Fruit fly (Drosophila melanogaster): ENCODE measurements around the gene CG17298.

Gene CG17298

dm6 chr3R:21289071-21289613 is 6.1 kb downstream of the CG17298 start (continued):
- TF ChIP-seq wek (GFP tag; optimal IDR thresholded peaks at IDR 0.05): no peak
- TF ChIP-seq CG17829 (tag; optimal IDR thresholded peaks at IDR 0.05): no peak
- no peak for TF ChIP-seq HmgD (GFP tag; optimal IDR thresholded peaks at IDR 0.05)
- no peak for TF ChIP-seq CG8944 (GFP tag; optimal IDR thresholded peaks at IDR 0.05)
- no peak for TF ChIP-seq pfk (GFP tag; optimal IDR thresholded peaks at IDR 0.05)
- no peak for TF ChIP-seq H2.0 (GFP tag; IDR thresholded peaks at IDR 0.05)
- peak; percentile 73 for TF ChIP-seq Trl (optimal IDR thresholded peaks at IDR 0.05)
- TF ChIP-seq Trl (GFP tag; optimal IDR thresholded peaks at IDR 0.05): no peak

- TF ChIP-seq Fer2 (tag; optimal IDR thresholded peaks at IDR 0.05): no peak
- TF ChIP-seq CG17359 (tag; optimal IDR thresholded peaks at IDR 0.05): no peak
- no peak for TF ChIP-seq gcm2 (GFP tag; optimal IDR thresholded peaks at IDR 0.05)
- no peak for TF ChIP-seq so (GFP tag; IDR thresholded peaks at IDR 0.05)
- no peak for TF ChIP-seq Dll (GFP tag; IDR thresholded peaks at IDR 0.05; ENCODE audit: partially characterized antibody)
- TF ChIP-seq Stat92E (GFP tag; optimal IDR thresholded peaks at IDR 0.05): no peak
- TF ChIP-seq CG18599 (GFP tag; optimal IDR thresholded peaks at IDR 0.05): peak; percentile 27
- TF ChIP-seq GATAe (GFP tag; conservative IDR thresholded peaks at IDR 0.05): no peak
- no peak for TF ChIP-seq Hsf (GFP tag; optimal IDR thresholded peaks at IDR 0.05)
- TF ChIP-seq CG4707 (GFP tag; optimal IDR thresholded peaks at IDR 0.05): no peak
- TF ChIP-seq Med (GFP tag): peak; percentile 48
- peak; percentile 39 for TF ChIP-seq CG10543 (GFP tag; optimal IDR thresholded peaks at IDR 0.05)
- TF ChIP-seq mld (GFP tag; IDR thresholded peaks at IDR 0.05; ENCODE audit: partially characterized antibody): no peak
- 0 out of 3 replicates have a peak, but pooled peaks have one; percentile 38 for TF ChIP-seq Dbx (GFP tag; IDR thresholded peaks at IDR 0.05)
- TF ChIP-seq Deaf1 (tag; optimal IDR thresholded peaks at IDR 0.05): peak; percentile 96
- TF ChIP-seq Gug (GFP tag; IDR thresholded peaks at IDR 0.05): no peak
- no peak for TF ChIP-seq Bgb (GFP tag; IDR thresholded peaks at IDR 0.05; ENCODE audit: partially characterized antibody)
- 0 out of 2 replicates have a peak, but pooled peaks have one; percentile 4 for TF ChIP-seq Rfx (GFP tag; IDR thresholded peaks at IDR 0.05)
- no peak for TF ChIP-seq CG4854 (GFP tag; optimal IDR thresholded peaks at IDR 0.05)
- no peak for TF ChIP-seq NC2α (GFP tag; optimal IDR thresholded peaks at IDR 0.05)
- no peak for TF ChIP-seq HmgD (GFP tag; optimal IDR thresholded peaks at IDR 0.05)
- TF ChIP-seq br (optimal IDR thresholded peaks at IDR 0.05): no peak
- TF ChIP-seq CG13894 (tag; optimal IDR thresholded peaks at IDR 0.05): peak; percentile 87
- no peak for TF ChIP-seq onecut (GFP tag; IDR thresholded peaks at IDR 0.05)
- no peak for TF ChIP-seq CG13424 (tag; optimal IDR thresholded peaks at IDR 0.05)
- no peak for TF ChIP-seq Rx (GFP tag; IDR thresholded peaks at IDR 0.05)
- TF ChIP-seq CG11504 (tag; optimal IDR thresholded peaks at IDR 0.05): no peak
- no peak for TF ChIP-seq CG7963 (GFP tag; IDR thresholded peaks at IDR 0.05; ENCODE audit: partially characterized antibody)
- no peak for TF ChIP-seq phol (tag; optimal IDR thresholded peaks at IDR 0.05)
- TF ChIP-seq Hand (GFP tag; optimal IDR thresholded peaks at IDR 0.05): no peak
Observed at dm6 chr3R:21293833-21294232, 10.8 kb downstream of the CG17298 start, which contains the start of gene SIFaR. Gene SIFaR (minus strand): TSS chr3R:21293998.

DNA sequence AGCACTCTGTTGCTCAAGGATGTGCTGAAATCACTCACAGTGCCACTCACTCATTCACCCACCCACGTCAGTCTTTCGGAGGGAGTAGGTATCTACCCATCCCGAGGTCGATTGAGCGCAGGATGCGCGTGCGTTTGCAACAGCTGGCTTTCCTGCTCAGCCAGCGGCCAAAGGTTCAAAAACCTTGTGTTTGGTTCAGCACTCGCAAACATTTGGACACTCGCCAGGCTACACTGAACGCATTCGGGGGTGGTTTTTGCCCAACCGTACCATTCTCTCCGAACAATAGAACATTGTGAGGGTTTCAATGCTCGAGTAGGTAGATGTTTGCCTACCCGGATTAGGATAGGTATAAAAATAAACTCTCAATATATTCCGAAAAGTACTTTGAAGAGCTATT is 12.0 kb downstream of the CG17298 start:
- peak; percentile 71 for TF ChIP-seq ewg (GFP tag; optimal IDR thresholded peaks at IDR 0.05)
- TF ChIP-seq CG18599 (GFP tag; optimal IDR thresholded peaks at IDR 0.05): peak; percentile 14
- 0 out of 2 replicates have a peak, but pooled peaks have one; percentile 32 for TF ChIP-seq Rfx (GFP tag; IDR thresholded peaks at IDR 0.05)
- peak; percentile 46 for TF ChIP-seq D (optimal IDR thresholded peaks at IDR 0.05)
- no peak for TF ChIP-seq D (GFP tag; optimal IDR thresholded peaks at IDR 0.05)
- TF ChIP-seq Hsf (GFP tag; optimal IDR thresholded peaks at IDR 0.05): peak; percentile 7
- TF ChIP-seq CG8290 (GFP tag; optimal IDR thresholded peaks at IDR 0.05): no peak
- peak in 1 of 2 experiments; percentile 49 for TF ChIP-seq CG8290 (tag; optimal IDR thresholded peaks at IDR 0.05)
- peak; percentile 16 for TF ChIP-seq Hmr (GFP tag; optimal IDR thresholded peaks at IDR 0.05)
- TF ChIP-seq lilli (GFP tag; optimal IDR thresholded peaks at IDR 0.05): peak; percentile 5
- peak; percentile 22 for TF ChIP-seq CG6854 (GFP tag; optimal IDR thresholded peaks at IDR 0.05)
- peak; percentile 37 for TF ChIP-seq Fer1 (GFP tag; optimal IDR thresholded peaks at IDR 0.05)
- TF ChIP-seq zf30C (GFP tag; optimal IDR thresholded peaks at IDR 0.05): peak; percentile 93
- peak; percentile 9 for TF ChIP-seq lab (GFP tag; optimal IDR thresholded peaks at IDR 0.05)
- no peak for TF ChIP-seq CG14050 (GFP tag; IDR thresholded peaks at IDR 0.05)
- TF ChIP-seq Med (GFP tag): peak; percentile 71

Data from whole organism, embryonic.